Fruit fly (Drosophila melanogaster): Measurements from ENCODE around the gene Ada2b.

Gene Ada2b

dm6 chr3R:8240302-8240682 is at the start of gene Ada2b:
TSS of gene Ada2b (minus strand) at chr3R:8240515.
- TF ChIP-seq CG8478 (optimal IDR thresholded peaks at IDR 0.05) (no peak), CTCF (optimal IDR thresholded peaks at IDR 0.05) (peak in 1 of 2 experiments; percentile 27)

dm6 chr3R:8288790-8289189 is 48.5 kb upstream of the Ada2b start:
- TF ChIP-seq CTCF (optimal IDR thresholded peaks at IDR 0.05) (no peak), CG8478 (optimal IDR thresholded peaks at IDR 0.05) (no peak)

- TF ChIP-seq CTCF (optimal IDR thresholded peaks at IDR 0.05) (no peak), CG8478 (optimal IDR thresholded peaks at IDR 0.05) (no peak)
Observed at dm6 chr3R:8287697-8288096, 47.4 kb upstream of the Ada2b start, which contains the start of gene Nazo. TSS of gene Nazo (plus strand) at chr3R:8287876.

DNA sequence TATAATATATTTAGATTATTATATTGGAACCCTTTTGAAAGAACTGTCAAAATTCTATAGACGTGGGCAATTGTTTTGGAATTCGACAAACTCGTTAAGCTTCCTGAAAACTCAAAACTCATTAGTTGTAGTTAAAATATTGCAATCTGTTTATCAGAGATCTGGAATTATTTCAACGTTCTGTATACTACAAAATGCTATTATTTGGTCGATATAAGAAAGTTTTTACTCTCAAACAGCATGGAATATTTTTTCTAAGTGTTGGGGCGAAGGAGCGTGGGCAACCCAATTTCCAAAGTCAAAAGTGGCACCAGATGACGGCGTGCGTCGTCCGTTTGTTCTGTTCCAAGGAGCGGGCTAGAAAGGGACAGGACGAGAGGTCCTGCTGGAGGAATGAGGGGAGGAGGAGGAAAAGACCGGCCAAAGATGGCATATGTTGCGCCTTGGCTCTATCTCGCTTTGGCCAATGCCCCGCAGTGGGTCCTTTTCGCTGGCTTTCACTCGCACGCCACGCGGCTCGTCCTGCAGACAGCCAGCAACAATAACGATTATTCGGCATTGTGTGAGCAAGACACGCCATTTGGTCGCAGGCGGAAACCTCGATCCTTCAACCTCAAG is 45.5 kb upstream of the Ada2b start:
- TF ChIP-seq CG8478 (optimal IDR thresholded peaks at IDR 0.05) (no peak), CTCF (optimal IDR thresholded peaks at IDR 0.05) (no peak)

- TF ChIP-seq CTCF (optimal IDR thresholded peaks at IDR 0.05) = no peak
- no peak for TF ChIP-seq CG8478 (optimal IDR thresholded peaks at IDR 0.05)
Observed at dm6 chr3R:8284234-8284633, 43.9 kb upstream of the Ada2b start.

DNA sequence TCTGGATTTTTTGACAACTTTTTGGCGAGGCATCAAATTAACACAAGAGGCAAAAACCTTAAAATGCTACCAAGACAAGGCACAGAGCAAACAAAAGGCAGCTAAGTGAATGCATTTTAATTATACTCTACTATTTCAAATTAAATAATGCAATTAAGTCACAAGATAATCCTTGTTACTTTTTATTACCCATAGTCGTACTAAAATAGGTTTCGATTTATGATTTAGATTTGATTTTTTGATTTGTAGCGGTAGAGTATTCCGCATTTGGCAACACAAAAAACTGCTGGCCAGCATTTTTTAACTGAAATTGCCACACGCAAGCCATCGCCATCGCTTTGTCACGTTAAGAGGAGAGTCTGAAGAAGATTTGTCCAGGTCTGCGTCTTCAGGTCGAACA is 42.4 kb upstream of the Ada2b start:
- TF ChIP-seq CG8478 (optimal IDR thresholded peaks at IDR 0.05) = no peak
- no peak for TF ChIP-seq CTCF (optimal IDR thresholded peaks at IDR 0.05)

DNA sequence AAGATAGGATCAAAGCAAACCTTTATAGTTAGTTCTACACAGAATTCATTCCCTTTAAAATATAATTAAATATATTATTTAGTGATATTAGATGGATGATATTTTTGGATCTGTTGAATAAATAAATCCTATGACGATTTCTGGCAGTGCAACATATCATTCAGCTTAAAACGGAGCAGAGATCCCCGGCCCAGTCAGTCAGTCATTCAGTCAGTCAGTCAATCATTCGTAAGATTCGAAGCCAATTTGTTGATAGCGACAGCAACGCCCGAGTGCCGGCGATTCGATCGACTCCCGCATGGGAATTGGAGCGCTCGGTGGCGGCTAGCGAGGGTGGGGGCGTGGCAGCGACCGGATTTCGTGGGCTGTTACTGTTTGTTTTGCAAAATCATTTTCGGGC is 39.7 kb upstream of the Ada2b start:
- TF ChIP-seq CTCF (optimal IDR thresholded peaks at IDR 0.05) (no peak), CG8478 (optimal IDR thresholded peaks at IDR 0.05) (no peak)

DNA sequence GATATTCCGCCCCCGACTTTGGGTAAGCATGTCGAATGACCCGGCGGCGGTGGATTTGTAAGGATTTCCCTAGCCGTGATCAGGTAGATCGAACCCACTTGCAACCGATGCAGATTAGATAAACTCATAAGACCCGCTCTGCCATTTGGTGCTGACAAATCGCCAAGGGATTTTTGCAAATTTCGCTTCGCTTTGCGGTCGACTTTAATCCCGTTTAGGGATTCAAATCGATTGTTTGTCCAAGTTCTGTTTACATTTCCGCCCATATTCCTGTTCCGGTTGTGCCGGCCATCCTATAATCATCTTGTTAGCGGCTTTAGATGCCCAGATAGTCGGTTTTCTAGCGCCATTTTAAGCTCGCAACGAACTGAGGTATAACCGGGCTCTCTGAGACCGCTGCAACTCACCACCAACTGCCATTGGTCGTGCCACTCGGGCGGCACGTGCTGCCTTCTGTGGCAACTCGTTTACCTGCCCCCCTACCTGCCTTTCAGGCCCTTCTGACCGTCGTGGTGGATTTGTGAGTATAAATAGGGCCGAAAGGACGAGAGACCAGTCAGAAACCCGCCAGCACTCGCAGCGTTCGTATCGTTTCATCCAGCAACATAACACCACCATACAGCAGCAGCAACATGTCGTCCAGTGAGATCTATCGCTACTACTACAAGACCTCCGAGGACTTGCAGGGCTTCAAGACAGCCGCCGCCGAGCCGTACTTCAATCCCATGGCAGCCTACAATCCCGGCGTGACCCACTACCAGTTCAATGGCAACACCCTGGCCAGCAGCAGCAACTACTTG is 37.4 kb upstream of the Ada2b start, which contains the start of gene ato:
Gene ato, plus strand, starts transcription at position 559 of the 800 bp plus-strand sequence.
- TF ChIP-seq CG8478 (optimal IDR thresholded peaks at IDR 0.05) (no peak), CTCF (optimal IDR thresholded peaks at IDR 0.05) (no peak)

DNA sequence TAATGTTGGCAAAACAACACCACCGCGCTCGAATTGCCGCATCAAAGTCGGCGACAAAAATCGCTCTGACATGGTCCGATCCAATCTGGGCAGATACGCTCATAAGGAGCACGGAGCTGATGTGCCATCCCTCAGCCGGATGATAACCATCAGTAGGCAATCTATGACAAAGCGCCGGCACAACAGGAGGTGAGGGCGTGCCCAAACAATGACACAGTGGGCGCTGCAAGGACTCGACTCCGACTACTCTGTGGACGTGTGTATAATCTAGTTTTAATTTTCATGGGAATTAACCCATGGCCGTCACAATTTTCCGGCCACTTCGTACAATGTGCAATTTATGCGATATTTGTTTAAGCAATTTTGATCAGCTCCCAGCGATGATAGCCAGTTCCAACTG is 34.7 kb upstream of the Ada2b start:
- TF ChIP-seq CG8478 (optimal IDR thresholded peaks at IDR 0.05) (no peak), CTCF (optimal IDR thresholded peaks at IDR 0.05) (no peak)

dm6 chr3R:8272573-8273165 is 32.4 kb upstream of the Ada2b start:
- TF ChIP-seq CTCF (optimal IDR thresholded peaks at IDR 0.05) = no peak
- no peak for TF ChIP-seq CG8478 (optimal IDR thresholded peaks at IDR 0.05)

dm6 chr3R:8269740-8270139 is 29.4 kb upstream of the Ada2b start, which contains the start of gene CG9630:
TSS of gene CG9630 (minus strand) at chr3R:8269896.
- peak; percentile 38 to 55 for TF ChIP-seq CTCF (optimal IDR thresholded peaks at IDR 0.05)
- no peak for TF ChIP-seq CG8478 (optimal IDR thresholded peaks at IDR 0.05)

dm6 chr3R:8264302-8265080 is 24.2 kb upstream of the Ada2b start, which contains the start of the genes RPA1 and Mcm2:
TSS of gene RPA1 (minus strand) at chr3R:8264451.
TSS of gene Mcm2 (plus strand) at chr3R:8264970.
- TF ChIP-seq CTCF (optimal IDR thresholded peaks at IDR 0.05) (peak in 1 of 2 experiments; percentile 22), CG8478 (optimal IDR thresholded peaks at IDR 0.05) (no peak)

dm6 chr3R:8261634-8262033 is 21.3 kb upstream of the Ada2b start:
- TF ChIP-seq CG8478 (optimal IDR thresholded peaks at IDR 0.05) (no peak), CTCF (optimal IDR thresholded peaks at IDR 0.05) (no peak)

dm6 chr3R:8256040-8256439 is 15.7 kb upstream of the Ada2b start:
- TF ChIP-seq CTCF (optimal IDR thresholded peaks at IDR 0.05) (no peak), CG8478 (optimal IDR thresholded peaks at IDR 0.05) (no peak)

DNA sequence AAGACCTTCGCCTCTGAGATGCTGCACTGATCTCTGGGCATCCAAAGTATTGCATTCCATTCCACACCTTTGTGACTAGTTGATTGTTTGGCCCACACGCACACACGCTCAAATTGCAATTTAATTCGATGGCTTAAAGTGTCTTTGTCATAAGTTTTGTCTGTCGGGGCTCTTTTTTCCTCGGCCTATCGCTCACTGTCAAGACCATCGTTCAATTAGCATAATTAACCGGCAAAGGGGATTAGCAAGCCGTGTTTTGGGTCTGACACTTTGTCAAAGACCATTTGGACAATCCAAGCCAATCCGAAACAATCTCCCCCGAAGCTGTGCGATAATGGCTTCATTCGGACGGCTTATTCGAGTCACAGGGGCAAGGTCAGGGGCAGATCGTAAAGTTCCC is 14.0 kb upstream of the Ada2b start:
- TF ChIP-seq CTCF (optimal IDR thresholded peaks at IDR 0.05) = no peak
- TF ChIP-seq CG8478 (optimal IDR thresholded peaks at IDR 0.05) = no peak
